Worm (Caenorhabditis elegans) whole organism, early embryonic: ENCODE data around the gene srz-42.

Experiments used
- F13C5.2 ChIP-seq: sonication (generic microtip); optimal IDR thresholded peaks from 2 replicates; lab custom pipeline; 2017; ENCODE audit warnings: mild to moderate bottlenecking, missing genetic modification characterization, inconsistent platforms, missing compliant biosample characterization
- ama-1 ChIP-seq: fragments of 150-350 bp; optimal IDR thresholded peaks from 2 replicates; lab custom pipeline; 2014
- hmbx-1 ChIP-seq: sonication (generic microtip); optimal IDR thresholded peaks from 2 replicates; lab custom pipeline; 2016; ENCODE audit warnings: mild to moderate bottlenecking, missing genetic modification characterization, missing compliant biosample characterization
- hmg-4 ChIP-seq: fragments of 200-800 bp; sonication (Bioruptor generic); optimal IDR thresholded peaks from 2 replicates; lab custom pipeline; 2018; ENCODE audit warnings: mild to moderate bottlenecking, missing genetic modification characterization, missing compliant biosample characterization
- pes-1 ChIP-seq: fragments of 200-800 bp; sonication (Bioruptor generic); IDR thresholded peaks from 2 replicates; pipeline ENCODE4 v1.3.6; 2022; ENCODE audit warnings: missing genetic modification reagents, missing genetic modification characterization, missing compliant biosample characterization
- tbx-11 ChIP-seq: fragments of 200-800 bp; sonication (Bioruptor generic); IDR thresholded peaks from 2 replicates; pipeline ENCODE4 v1.3.6; 2022; ENCODE audit warnings: missing genetic modification characterization, missing compliant biosample characterization
- tbx-37 ChIP-seq: fragments of 200-800 bp; sonication (Bioruptor generic); conservative IDR thresholded peaks from 2 replicates; pipeline ENCODE4 v1.3.6; 2022; ENCODE audit warnings: missing genetic modification reagents, missing genetic modification characterization, missing compliant biosample characterization
- tra-4 ChIP-seq: sonication (generic microtip); optimal IDR thresholded peaks from 2 replicates; lab custom pipeline; 2017; ENCODE audit warnings: missing genetic modification characterization, missing compliant biosample characterization

ce11 chrIV:14089749-14090148, 39.4 kb upstream of the srz-42 start:
- TF ChIP-seq tbx-37 (GFP tag; lab: Robert Waterston, UW), result no peak
- no peak for TF ChIP-seq tbx-11 (GFP tag; lab: Robert Waterston, UW)
- no peak for TF ChIP-seq ama-1
- no peak for TF ChIP-seq F13C5.2 (tag; lab: Kevin White, UChicago)
- no peak for TF ChIP-seq pes-1 (GFP tag; lab: Robert Waterston, UW)
- no peak for TF ChIP-seq tra-4
- TF ChIP-seq hmbx-1 (tag; lab: Kevin White, UChicago), result no peak
- no peak for TF ChIP-seq hmg-4 (GFP tag; lab: Kevin White, UChicago)
